Worm (Caenorhabditis elegans): ENCODE measurements around the gene C55A6.12.

The C55A6.12 gene

ce11 chrV:11531831-11532534, 29.1 kb upstream of the C55A6.12 start (continued):
- TF ChIP-seq nhr-76 (tag; optimal IDR thresholded peaks at IDR 0.05) (no peak), Y116A8C.19 (tag; optimal IDR thresholded peaks at IDR 0.05; ENCODE audit: borderline replicate concordance) (no peak), pqm-1 (tag; optimal IDR thresholded peaks at IDR 0.05) (peak; percentile 30), mef-2 (tag; optimal IDR thresholded peaks at IDR 0.05) (peak; percentile 24), blmp-1 (tag; optimal IDR thresholded peaks at IDR 0.05) (peak; percentile 92), sox-4 (tag; optimal IDR thresholded peaks at IDR 0.05) (no peak), lir-3 (tag; optimal IDR thresholded peaks at IDR 0.05; ENCODE audit: poor library complexity) (peak; percentile 29), ets-5 (GFP tag; IDR thresholded peaks at IDR 0.05) (no peak), irx-1 (tag; optimal IDR thresholded peaks at IDR 0.05) (peak; percentile 54), lin-14 (GFP tag; optimal IDR thresholded peaks at IDR 0.05) (peak; percentile 97), nhr-84 (tag; optimal IDR thresholded peaks at IDR 0.05) (no peak), elt-2 (tag; optimal IDR thresholded peaks at IDR 0.05) (peak; percentile 74), skn-1 (tag; optimal IDR thresholded peaks at IDR 0.05) (peak; percentile 62), egl-27 (tag; optimal IDR thresholded peaks at IDR 0.05) (peak; percentile 80 to 84), F16B12.6 (tag; optimal IDR thresholded peaks at IDR 0.05) (no peak), mab-9 (GFP tag; IDR thresholded peaks at IDR 0.05) (no peak), nhr-12 (tag; optimal IDR thresholded peaks at IDR 0.05) (no peak), unc-98 (GFP tag; IDR thresholded peaks at IDR 0.05) (no peak; the same call in 1 of the 2 replicates), nhr-85 (tag) (peak; percentile 99), aly-2 (tag; optimal IDR thresholded peaks at IDR 0.05) (no peak), vab-15 (tag; optimal IDR thresholded peaks at IDR 0.05) (peak; percentile 52), hlh-4 (tag; optimal IDR thresholded peaks at IDR 0.05) (no peak), unc-86 (tag; optimal IDR thresholded peaks at IDR 0.05) (no peak), ceh-63 (GFP tag; optimal IDR thresholded peaks at IDR 0.05) (no peak), ceh-82 (tag; optimal IDR thresholded peaks at IDR 0.05) (peak in 1 of 3 experiments; percentile 50), snpc-4 (tag; optimal IDR thresholded peaks at IDR 0.05) (peak; percentile 36), C34B4.2 (tag; optimal IDR thresholded peaks at IDR 0.05) (no peak), pax-3 (tag; optimal IDR thresholded peaks at IDR 0.05) (no peak), lsy-2 (tag; optimal IDR thresholded peaks at IDR 0.05) (peak; percentile 67 to 92), lin-13 (GFP tag; optimal IDR thresholded peaks at IDR 0.05) (peak; percentile 75), lin-39 (tag; optimal IDR thresholded peaks at IDR 0.05) (peak; percentile 44), nhr-11 (tag; optimal IDR thresholded peaks at IDR 0.05) (peak; percentile 30), nhr-19 (GFP tag; conservative IDR thresholded peaks at IDR 0.05) (peak; percentile 84), ztf-11 (tag; optimal IDR thresholded peaks at IDR 0.05) (peak in 1 of 2 experiments; percentile 13), ceh-88 (GFP tag; IDR thresholded peaks at IDR 0.05) (0 out of 2 replicates have a peak, but pooled peaks have one; percentile 23), nhr-28 (tag; optimal IDR thresholded peaks at IDR 0.05) (no peak), nhr-47 (tag; optimal IDR thresholded peaks at IDR 0.05) (peak; percentile 76), fkh-8 (tag; optimal IDR thresholded peaks at IDR 0.05) (no peak), tlp-1 (tag; optimal IDR thresholded peaks at IDR 0.05) (no peak), sup-37 (GFP tag; optimal IDR thresholded peaks at IDR 0.05) (peak; percentile 51), fkh-10 (GFP tag; optimal IDR thresholded peaks at IDR 0.05) (no peak), ztf-4 (tag; optimal IDR thresholded peaks at IDR 0.05) (peak; percentile 2), nhr-20 (tag; optimal IDR thresholded peaks at IDR 0.05) (peak; percentile 97), ama-1 (optimal IDR thresholded peaks at IDR 0.05) (no peak), efl-1 (optimal IDR thresholded peaks at IDR 0.05) (peak; percentile 56 to 57), efl-1 (GFP tag; optimal IDR thresholded peaks at IDR 0.05 in 1 of 2) (peak; percentile 26 to 95), fkh-4 (tag; optimal IDR thresholded peaks at IDR 0.05; ENCODE audit: borderline replicate concordance) (peak; percentile 72), unc-130 (tag; optimal IDR thresholded peaks at IDR 0.05) (peak; percentile 89), elt-3 (tag; optimal IDR thresholded peaks at IDR 0.05) (peak in 5 of 6 experiments; percentile 23 to 82 (median 69)), lin-15B (tag; optimal IDR thresholded peaks at IDR 0.05) (no peak), C04F5.9 (tag; optimal IDR thresholded peaks at IDR 0.05) (peak; percentile 2), egl-13 (tag; optimal IDR thresholded peaks at IDR 0.05) (no peak), xbp-1 (tag; optimal IDR thresholded peaks at IDR 0.05) (peak; percentile 66)
